Worm (Caenorhabditis elegans) whole organism, L1 larva: ENCODE results near the gene ttr-53.

Experiments
- C34B4.2 ChIP-seq: sonication (generic microtip); optimal IDR thresholded peaks from 2 replicates; lab custom pipeline; 2017; ENCODE audit warnings: mild to moderate bottlenecking, missing genetic modification characterization, missing compliant biosample characterization
- F16B12.6 ChIP-seq: fragments of 150-350 bp; optimal IDR thresholded peaks from 2 replicates; lab custom pipeline; 2014; ENCODE audit warnings: missing biosample characterization, missing genetic modification characterization
- ama-1 ChIP-seq: fragments of 150-350 bp; optimal IDR thresholded peaks from 2 replicates; lab custom pipeline; 2014
- blmp-1 ChIP-seq: fragments of 150-350 bp; optimal IDR thresholded peaks from 2 replicates; lab custom pipeline; 2014; ENCODE audit warnings: missing biosample characterization, missing genetic modification characterization
- ceh-63 ChIP-seq: fragments of 200-800 bp; sonication (Bioruptor generic); optimal IDR thresholded peaks from 2 replicates; lab custom pipeline; 2018; ENCODE audit warnings: mild to moderate bottlenecking, missing genetic modification characterization, missing compliant biosample characterization
- ceh-8 ChIP-seq: fragments of 200-800 bp; sonication (Bioruptor generic); optimal IDR thresholded peaks from 2 replicates; lab custom pipeline; 2018; ENCODE audit warnings: mild to moderate bottlenecking, missing genetic modification characterization, moderate library complexity, missing compliant biosample characterization
- ceh-88 ChIP-seq: fragments of 200-800 bp; sonication (Bioruptor generic); IDR thresholded peaks from 2 replicates; pipeline ENCODE4 v1.3.6; 2022; ENCODE audit warnings: missing genetic modification characterization, missing compliant biosample characterization
- ceh-90 ChIP-seq: sonication (generic microtip); optimal IDR thresholded peaks from 2 replicates; lab custom pipeline; 2016; ENCODE audit warnings: missing genetic modification characterization, missing compliant biosample characterization
- efl-1 ChIP-seq, 4 experiments: fragments of 150-350 bp; optimal IDR thresholded peaks in 3 of 4; peaks in 1 of 4; 1 replicate in 1 of 4; 2 replicates in 3 of 4; lab custom pipeline; 2014; ENCODE audit warnings: missing biosample characterization in 2 of 4, missing genetic modification characterization in 2 of 4, missing genetic modification reagents in 2 of 4
- efl-3 ChIP-seq: fragments of 200-800 bp; sonication (Bioruptor generic); optimal IDR thresholded peaks from 2 replicates; lab custom pipeline; 2018; ENCODE audit warnings: mild to moderate bottlenecking, missing genetic modification characterization, missing compliant biosample characterization
- egl-27 ChIP-seq, 2 experiments: fragments of 150-350 bp in 1 of 2; sonication (generic microtip); optimal IDR thresholded peaks; 3 replicates each; lab custom pipeline; 2017 to 2018; ENCODE audit warnings: missing biosample characterization in 2 of 2, missing genetic modification characterization in 2 of 2, missing genetic modification reagents in 2 of 2
- fkh-8 ChIP-seq: sonication (generic microtip); optimal IDR thresholded peaks from 2 replicates; lab custom pipeline; 2016; ENCODE audit warnings: mild to moderate bottlenecking, missing genetic modification characterization, missing compliant biosample characterization
- fos-1 ChIP-seq: fragments of 150-350 bp; optimal IDR thresholded peaks from 2 replicates; lab custom pipeline; 2014; ENCODE audit warnings: missing biosample characterization, missing genetic modification characterization
- hlh-4 ChIP-seq: sonication (generic microtip); optimal IDR thresholded peaks from 2 replicates; lab custom pipeline; 2016; ENCODE audit warnings: mild to moderate bottlenecking, missing genetic modification characterization, missing compliant biosample characterization
- hpl-2 ChIP-seq: fragments of 150-350 bp; optimal IDR thresholded peaks from 2 replicates; lab custom pipeline; 2014; ENCODE audit warnings: missing biosample characterization, missing genetic modification reagents, missing genetic modification characterization
- isw-1 ChIP-seq: fragments of 200-800 bp; sonication (Bioruptor generic); IDR thresholded peaks from 2 replicates; pipeline ENCODE4 v1.3.6; 2022; ENCODE audit warnings: missing genetic modification characterization, missing compliant biosample characterization
- lin-13 ChIP-seq: fragments of 150-350 bp; optimal IDR thresholded peaks from 2 replicates; lab custom pipeline; 2014; ENCODE audit warnings: missing biosample characterization, missing genetic modification reagents, missing genetic modification characterization
- lin-35 ChIP-seq, 2 experiments: fragments of 150-350 bp; optimal IDR thresholded peaks; 2 replicates each; lab custom pipeline; 2014; ENCODE audit warnings: missing biosample characterization in 2 of 2, missing genetic modification characterization in 2 of 2, missing genetic modification reagents in 2 of 2
- lin-39 ChIP-seq: fragments of 150-350 bp; optimal IDR thresholded peaks from 2 replicates; lab custom pipeline; 2014; ENCODE audit warnings: missing biosample characterization, missing genetic modification reagents, missing genetic modification characterization
- mab-9 ChIP-seq: fragments of 200-800 bp; sonication (Bioruptor generic); IDR thresholded peaks from 2 replicates; pipeline ENCODE4 v1.3.6; 2022; ENCODE audit warnings: missing genetic modification reagents, missing genetic modification characterization, missing compliant biosample characterization
- mdl-1 ChIP-seq, 2 experiments: fragments of 150-350 bp; optimal IDR thresholded peaks; 2 replicates each; lab custom pipeline; 2014 to 2017; ENCODE audit warnings: missing biosample characterization in 2 of 2, missing genetic modification characterization in 2 of 2, inconsistent platforms in 1 of 2
- mef-2 ChIP-seq: fragments of 150-350 bp; optimal IDR thresholded peaks from 2 replicates; lab custom pipeline; 2014; ENCODE audit warnings: missing biosample characterization, missing genetic modification characterization
- nhr-11 ChIP-seq: fragments of 150-350 bp; optimal IDR thresholded peaks from 2 replicates; lab custom pipeline; 2014; ENCODE audit warnings: missing biosample characterization, missing genetic modification characterization
- nhr-12 ChIP-seq: sonication (generic microtip); optimal IDR thresholded peaks from 2 replicates; lab custom pipeline; 2017; ENCODE audit warnings: missing biosample characterization, missing genetic modification characterization
- nhr-20 ChIP-seq: sonication (generic microtip); optimal IDR thresholded peaks from 2 replicates; lab custom pipeline; 2016; ENCODE audit warnings: mild to moderate bottlenecking, missing genetic modification characterization, missing compliant biosample characterization
- nhr-47 ChIP-seq: sonication (generic microtip); optimal IDR thresholded peaks from 2 replicates; lab custom pipeline; 2016; ENCODE audit warnings: mild to moderate bottlenecking, missing genetic modification characterization, moderate library complexity, missing compliant biosample characterization
- nhr-71 ChIP-seq: sonication (generic microtip); optimal IDR thresholded peaks from 2 replicates; lab custom pipeline; 2016; ENCODE audit warnings: mild to moderate bottlenecking, missing genetic modification characterization, moderate library complexity, missing compliant biosample characterization
- nhr-77 ChIP-seq: fragments of 150-350 bp; optimal IDR thresholded peaks from 2 replicates; lab custom pipeline; 2014; ENCODE audit warnings: missing biosample characterization, missing genetic modification characterization
- nhr-84 ChIP-seq: sonication (generic microtip); optimal IDR thresholded peaks from 2 replicates; lab custom pipeline; 2017; ENCODE audit warnings: missing biosample characterization, missing genetic modification characterization
- nhr-85 ChIP-seq: sonication (generic microtip); peaks from one replicate; lab custom pipeline; 2016; ENCODE audit warnings: missing genetic modification characterization, inconsistent platforms, missing compliant biosample characterization
- nhr-90 ChIP-seq: sonication (generic microtip); optimal IDR thresholded peaks from 2 replicates; lab custom pipeline; 2016; ENCODE audit warnings: mild to moderate bottlenecking, missing genetic modification characterization, missing compliant biosample characterization; ENCODE audit not compliant: poor library complexity
- pax-3 ChIP-seq: fragments of 200-800 bp; sonication (Bioruptor generic); optimal IDR thresholded peaks from 2 replicates; lab custom pipeline; 2018; ENCODE audit warnings: mild to moderate bottlenecking, missing genetic modification characterization, moderate library complexity, missing compliant biosample characterization
- skn-1 ChIP-seq: fragments of 150-350 bp; optimal IDR thresholded peaks from 2 replicates; lab custom pipeline; 2014; ENCODE audit warnings: missing biosample characterization, missing genetic modification characterization
- snpc-4 ChIP-seq: fragments of 150-350 bp; optimal IDR thresholded peaks from 2 replicates; lab custom pipeline; 2014; ENCODE audit warnings: missing biosample characterization, missing genetic modification characterization
- snu-23 ChIP-seq: sonication (generic microtip); optimal IDR thresholded peaks from 2 replicates; lab custom pipeline; 2016; ENCODE audit warnings: missing genetic modification characterization, missing compliant biosample characterization
- sox-4 ChIP-seq: sonication (generic microtip); optimal IDR thresholded peaks from 2 replicates; lab custom pipeline; 2016; ENCODE audit warnings: missing genetic modification characterization, missing compliant biosample characterization
- unc-30 ChIP-seq: sonication (generic microtip); optimal IDR thresholded peaks from 2 replicates; lab custom pipeline; 2017; ENCODE audit warnings: missing biosample characterization, missing genetic modification characterization
- unc-98 ChIP-seq: fragments of 200-800 bp; sonication (Bioruptor generic); IDR thresholded peaks from 2 replicates; pipeline ENCODE4 v1.3.6; 2022; ENCODE audit warnings: missing genetic modification characterization, missing compliant biosample characterization
- ztf-4 ChIP-seq: fragments of 150-350 bp; optimal IDR thresholded peaks from 2 replicates; lab custom pipeline; 2014; ENCODE audit warnings: missing biosample characterization, missing genetic modification characterization

The ttr-53 gene

DNA sequence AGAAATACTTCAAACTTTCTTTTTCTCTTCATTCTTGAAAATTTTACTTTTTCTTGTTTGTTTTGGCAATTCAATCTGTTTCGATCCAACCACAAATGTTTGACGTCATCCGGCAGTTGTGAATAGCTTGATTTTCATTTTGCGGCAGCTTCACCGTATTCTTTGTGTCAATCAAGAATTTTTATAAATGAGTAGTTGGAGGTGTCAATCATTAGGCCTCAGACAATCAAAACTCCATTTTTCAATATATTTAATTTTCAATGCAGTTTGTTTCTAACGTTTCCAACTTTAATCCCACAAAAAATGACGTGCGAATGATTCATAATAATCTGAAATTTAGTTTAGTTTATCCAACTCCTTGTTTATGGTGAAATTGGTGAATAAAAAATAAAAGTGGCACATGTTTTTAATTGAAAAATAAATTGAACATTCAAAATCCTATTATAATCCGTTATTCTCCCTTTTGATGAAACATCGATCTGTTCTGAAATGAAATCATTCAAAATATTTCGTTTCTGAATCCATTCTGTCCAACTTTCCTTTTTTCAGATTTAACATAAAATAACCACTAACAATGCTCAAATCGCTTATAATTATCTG, at the start of gene ttr-53:
ttr-53 (plus strand) TSS at position 550 of the 600 bp plus-strand sequence.
- TF ChIP-seq nhr-11, result no peak
- no peak for TF ChIP-seq mab-9 (GFP tag; lab: Robert Waterston, UW)
- TF ChIP-seq snu-23, result no peak
- TF ChIP-seq ztf-4 (tag; lab: Kevin White, UChicago), result no peak
- no peak for TF ChIP-seq fkh-8
- no peak for TF ChIP-seq lin-35 (GFP tag; optimal IDR thresholded peaks at IDR 0.05; lab: Kevin White, UChicago)
- no peak for TF ChIP-seq lin-13
- TF ChIP-seq efl-3 (GFP tag; lab: Kevin White, UChicago), result no peak
- no peak for TF ChIP-seq mef-2
- TF ChIP-seq blmp-1 (tag; lab: Kevin White, UChicago), result no peak
- no peak for TF ChIP-seq ama-1
- TF ChIP-seq pax-3 (tag; lab: Kevin White, UChicago), result no peak
- TF ChIP-seq fos-1 (tag; lab: Kevin White, UChicago), result no peak
- no peak for TF ChIP-seq hpl-2 (GFP tag; lab: Kevin White, UChicago)
- TF ChIP-seq nhr-47 (tag; lab: Kevin White, UChicago), result no peak
- no peak for TF ChIP-seq hlh-4 (tag; lab: Kevin White, UChicago)
- no peak for TF ChIP-seq efl-1 (optimal IDR thresholded peaks at IDR 0.05; lab: Kevin White, UChicago)
- TF ChIP-seq efl-1 (GFP tag; optimal IDR thresholded peaks at IDR 0.05 in 1 of 2; lab: Kevin White, UChicago), result no peak
- TF ChIP-seq lin-39 (tag; lab: Kevin White, UChicago), result no peak

DNA sequence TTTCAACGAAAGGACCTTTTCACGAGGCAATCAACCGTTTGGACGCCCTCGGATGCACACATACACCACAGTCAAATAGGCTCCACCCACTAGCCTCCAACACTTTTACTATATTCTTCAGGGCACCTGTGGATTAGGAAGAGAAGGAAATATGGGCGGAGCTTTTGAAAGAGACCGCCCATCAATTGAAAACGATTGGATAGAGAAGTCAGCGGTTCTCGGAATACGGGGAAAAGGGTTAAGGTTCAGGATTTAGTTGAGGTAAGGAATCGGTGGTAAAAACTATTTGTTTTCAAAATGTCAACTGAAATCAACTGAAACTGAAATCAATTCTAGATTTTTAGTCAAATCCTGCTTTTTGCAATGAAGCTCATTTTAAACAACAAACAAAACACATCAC, 47.4 kb upstream of the ttr-53 start, which contains the start of gene egl-38:
egl-38 (minus strand) TSS at position 101 of the 400 bp plus-strand sequence.
- no peak for TF ChIP-seq unc-98 (GFP tag; lab: Robert Waterston, UW)
- no peak for TF ChIP-seq nhr-90 (tag; lab: Kevin White, UChicago)
- no peak for TF ChIP-seq ceh-63 (GFP tag; lab: Kevin White, UChicago)
- TF ChIP-seq isw-1 (GFP tag; lab: Robert Waterston, UW), result no peak
- no peak for TF ChIP-seq C34B4.2 (tag; lab: Kevin White, UChicago)
- no peak for TF ChIP-seq egl-27 (tag; optimal IDR thresholded peaks at IDR 0.05; lab: Kevin White, UChicago)
- no peak for TF ChIP-seq unc-30 (tag; lab: Kevin White, UChicago)
- no peak for TF ChIP-seq ceh-8 (GFP tag; lab: Kevin White, UChicago)
- TF ChIP-seq efl-1 (optimal IDR thresholded peaks at IDR 0.05; lab: Kevin White, UChicago), result no peak
- no peak for TF ChIP-seq efl-1 (GFP tag; optimal IDR thresholded peaks at IDR 0.05 in 1 of 2; lab: Kevin White, UChicago)
- no peak for TF ChIP-seq lin-35 (GFP tag; optimal IDR thresholded peaks at IDR 0.05; lab: Kevin White, UChicago)
- TF ChIP-seq nhr-20, result no peak
- no peak for TF ChIP-seq nhr-84
- TF ChIP-seq snpc-4 (tag; lab: Kevin White, UChicago), result no peak
- TF ChIP-seq ceh-88 (GFP tag; lab: Robert Waterston, UW), result no peak
- TF ChIP-seq hpl-2 (GFP tag; lab: Kevin White, UChicago), result no peak
- no peak for TF ChIP-seq nhr-85

DNA sequence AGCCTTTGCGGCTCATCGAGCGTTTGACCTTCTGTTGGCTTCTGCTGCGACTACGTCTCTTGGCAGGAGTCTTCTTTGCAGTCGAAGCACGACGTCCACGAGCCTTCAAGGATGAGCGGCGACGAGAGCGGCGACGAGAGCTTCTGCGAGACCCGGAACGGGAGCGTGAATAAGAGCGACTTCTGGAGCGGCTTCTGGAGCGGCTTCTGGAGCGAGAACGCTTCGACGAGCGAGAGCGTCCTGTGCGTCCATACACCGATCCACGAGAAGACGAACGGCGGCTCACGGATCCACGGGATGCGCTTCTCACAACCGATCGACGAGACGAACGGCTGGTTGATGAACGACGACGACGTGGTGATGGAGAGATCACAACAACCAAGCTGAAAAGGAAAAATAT, 47.0 kb upstream of the ttr-53 start:
- no peak for TF ChIP-seq nhr-71
- no peak for TF ChIP-seq ceh-90
- TF ChIP-seq pax-3 (tag; lab: Kevin White, UChicago), result no peak
- TF ChIP-seq nhr-77, result no peak
- no peak for TF ChIP-seq snpc-4 (tag; lab: Kevin White, UChicago)
- TF ChIP-seq hpl-2 (GFP tag; lab: Kevin White, UChicago), result no peak
- TF ChIP-seq sox-4 (tag; lab: Kevin White, UChicago), result no peak
- TF ChIP-seq lin-13, result no peak
- TF ChIP-seq nhr-12, result no peak
- no peak for TF ChIP-seq F16B12.6 (tag; lab: Kevin White, UChicago)
- TF ChIP-seq mdl-1 (tag; optimal IDR thresholded peaks at IDR 0.05; lab: Kevin White, UChicago), result no peak
- TF ChIP-seq skn-1 (tag; lab: Kevin White, UChicago), result no peak
- TF ChIP-seq nhr-84, result no peak
